Fruit fly (Drosophila melanogaster) whole organism, adult: Measurements from ENCODE around the gene CG8861.

Source experiments
- CG11617 ChIP-seq: fragments of 200-800 bp; sonication (Bioruptor generic); optimal IDR thresholded peaks from 2 replicates; lab custom pipeline; 2017; ENCODE audit warnings: mild to moderate bottlenecking, missing biosample characterization, missing genetic modification reagents, missing genetic modification characterization
- CG12768 ChIP-seq: fragments of 200-800 bp; sonication (Bioruptor generic); optimal IDR thresholded peaks from 2 replicates; lab custom pipeline; 2017; ENCODE audit warnings: missing biosample characterization, missing genetic modification characterization, mild to moderate bottlenecking, moderate library complexity, missing genetic modification reagents
- CG14711 ChIP-seq: fragments of 200-800 bp; sonication (Bioruptor generic); optimal IDR thresholded peaks from 2 replicates; lab custom pipeline; 2018; ENCODE audit warnings: missing biosample characterization, mild to moderate bottlenecking, missing genetic modification characterization, moderate library complexity
- CG1620 ChIP-seq: fragments of 200-800 bp; sonication (Bioruptor generic); optimal IDR thresholded peaks from 2 replicates; lab custom pipeline; 2016; ENCODE audit warnings: missing biosample characterization, missing genetic modification characterization
- CG33017 ChIP-seq: fragments of 200-800 bp; sonication (Bioruptor generic); optimal IDR thresholded peaks from 2 replicates; lab custom pipeline; 2018; ENCODE audit warnings: missing biosample characterization, mild to moderate bottlenecking, missing genetic modification characterization, moderate library complexity
- CG5204 ChIP-seq: fragments of 200-800 bp; sonication (Bioruptor generic); optimal IDR thresholded peaks from 2 replicates; lab custom pipeline; 2016; ENCODE audit warnings: missing biosample characterization, missing genetic modification characterization
- CG7045 ChIP-seq: fragments of 200-800 bp; sonication (Bioruptor generic); optimal IDR thresholded peaks from 2 replicates; lab custom pipeline; 2017; ENCODE audit warnings: missing biosample characterization, mild to moderate bottlenecking, missing genetic modification characterization
- CG7101 ChIP-seq: fragments of 200-800 bp; sonication (Bioruptor generic); optimal IDR thresholded peaks from 2 replicates; lab custom pipeline; 2018; ENCODE audit warnings: missing biosample characterization, mild to moderate bottlenecking, missing genetic modification characterization, moderate library complexity
- Clk ChIP-seq: fragments of 200-800 bp; sonication (Bioruptor generic); optimal IDR thresholded peaks from 2 replicates; lab custom pipeline; 2017; ENCODE audit warnings: missing biosample characterization, missing genetic modification characterization
- Crg-1 ChIP-seq: fragments of 200-800 bp; sonication (Bioruptor generic); optimal IDR thresholded peaks from 2 replicates; lab custom pipeline; 2016; ENCODE audit warnings: missing biosample characterization, missing genetic modification characterization
- Hr96 ChIP-seq: fragments of 200-800 bp; sonication (Bioruptor generic); optimal IDR thresholded peaks from 2 replicates; lab custom pipeline; 2016; ENCODE audit warnings: missing biosample characterization, missing genetic modification characterization
- Mnt ChIP-seq: fragments of 200-800 bp; sonication (Bioruptor generic); optimal IDR thresholded peaks from 2 replicates; lab custom pipeline; 2016; ENCODE audit warnings: missing biosample characterization, mild to moderate bottlenecking, missing genetic modification characterization
- bab1 ChIP-seq: fragments of 200-800 bp; sonication (Bioruptor generic); optimal IDR thresholded peaks from 3 replicates; lab custom pipeline; 2019; ENCODE audit warnings: missing biosample characterization, mild to moderate bottlenecking, missing genetic modification characterization, moderate library complexity
- cic ChIP-seq: fragments of 200-800 bp; sonication (Bioruptor generic); optimal IDR thresholded peaks from 2 replicates; lab custom pipeline; 2017; ENCODE audit warnings: missing biosample characterization, mild to moderate bottlenecking, missing genetic modification characterization, moderate library complexity
- cnc ChIP-seq, 2 experiments: fragments of >200 bp; optimal IDR thresholded peaks; 2 replicates each; lab custom pipeline; 2017
- kay ChIP-seq: fragments of 200-800 bp; sonication (Bioruptor generic); peaks from one replicate; lab custom pipeline; 2016; ENCODE audit warnings: missing biosample characterization, missing genetic modification characterization, borderline replicate concordance
- ovo ChIP-seq: fragments of 200-800 bp; sonication (Bioruptor generic); optimal IDR thresholded peaks from 2 replicates; lab custom pipeline; 2016; ENCODE audit warnings: missing biosample characterization, missing genetic modification characterization
- pad ChIP-seq: fragments of 200-800 bp; sonication (Bioruptor generic); optimal IDR thresholded peaks from 3 replicates; lab custom pipeline; 2017; ENCODE audit warnings: missing biosample characterization, missing genetic modification characterization, mild to moderate bottlenecking, moderate library complexity, missing genetic modification reagents
- tj ChIP-seq: fragments of 200-800 bp; sonication (Bioruptor generic); optimal IDR thresholded peaks from 3 replicates; lab custom pipeline; 2017; ENCODE audit warnings: missing biosample characterization, mild to moderate bottlenecking, missing genetic modification characterization, moderate library complexity
- toe ChIP-seq: fragments of 200-800 bp; sonication (Bioruptor generic); optimal IDR thresholded peaks from 2 replicates; lab custom pipeline; 2016; ENCODE audit warnings: missing biosample characterization, missing genetic modification characterization

Gene CG8861

dm6 chr3R:9342248-9342882 lies 14.1 kb upstream of the CG8861 start:
- TF ChIP-seq toe (GFP tag; lab: Kevin White, UChicago) (no peak), Clk (peak; percentile 4), CG33017 (peak; percentile 77), Crg-1 (GFP tag; lab: Kevin White, UChicago) (peak; percentile 45), tj (GFP tag; lab: Kevin White, UChicago) (no peak), CG14711 (tag; lab: Kevin White, UChicago) (peak; percentile 65), ovo (peak; percentile 20), CG7101 (tag; lab: Kevin White, UChicago) (peak; percentile 75), CG12768 (GFP tag; lab: Kevin White, UChicago) (peak; percentile 68), CG7045 (peak; percentile 53), bab1 (GFP tag; lab: Kevin White, UChicago) (peak; percentile 32), Mnt (GFP tag; lab: Kevin White, UChicago) (peak; percentile 52), cnc (optimal IDR thresholded peaks at IDR 0.05; lab: Kevin White, UChicago) (no peak), CG5204 (GFP tag; lab: Kevin White, UChicago) (no peak), cic (GFP tag; lab: Kevin White, UChicago) (peak; percentile 71), kay (peak; percentile 98), pad (peak; percentile 43), CG1620 (GFP tag; lab: Kevin White, UChicago) (peak; percentile 50), Hr96 (no peak), CG11617 (GFP tag; lab: Kevin White, UChicago) (peak; percentile 70)

DNA sequence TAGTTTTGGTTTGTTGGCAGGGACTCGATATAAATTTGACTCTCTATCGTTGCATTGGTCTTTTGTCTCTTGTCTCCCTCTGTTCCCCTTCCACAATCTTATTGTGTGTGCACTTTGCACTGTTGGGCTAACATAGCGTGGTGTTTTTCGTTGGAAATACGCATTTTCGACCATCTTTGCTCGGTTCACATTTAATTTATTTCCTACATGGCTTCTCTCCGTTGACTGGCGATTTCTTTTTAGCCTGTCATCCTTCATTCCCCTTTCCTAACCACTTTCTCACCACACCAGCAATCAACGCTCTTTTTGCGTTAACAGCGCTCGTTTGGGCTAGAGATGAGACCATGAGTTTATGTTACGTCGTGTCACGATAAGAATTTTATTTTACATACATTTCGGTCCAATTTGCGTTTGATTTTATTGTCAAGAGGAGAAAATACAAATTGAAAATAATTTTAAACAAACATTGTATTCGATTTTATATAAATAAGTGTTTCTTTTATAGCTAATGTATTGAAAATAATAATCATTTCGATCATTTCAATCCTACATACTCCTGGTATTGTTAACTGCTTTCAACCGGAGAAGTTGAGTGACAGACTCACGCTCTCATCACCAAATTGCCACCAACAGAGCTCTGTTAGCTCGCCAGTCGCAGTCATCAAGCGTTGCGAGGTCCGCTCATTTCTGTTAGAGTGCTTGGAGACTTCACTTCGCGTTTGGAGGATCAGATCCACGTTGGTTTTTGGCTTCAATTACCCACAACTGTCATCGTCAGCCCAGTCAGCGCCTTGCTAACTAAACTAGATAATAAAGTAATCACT lies 13.1 kb upstream of the CG8861 start:
- peak; percentile 90 for TF ChIP-seq toe (GFP tag; lab: Kevin White, UChicago)
- peak; percentile 87 for TF ChIP-seq CG14711 (tag; lab: Kevin White, UChicago)
- peak; percentile 87 to 88 for TF ChIP-seq cnc (optimal IDR thresholded peaks at IDR 0.05; lab: Kevin White, UChicago)
- TF ChIP-seq CG7101 (tag; lab: Kevin White, UChicago) = peak; percentile 95
- peak; percentile 91 for TF ChIP-seq Mnt (GFP tag; lab: Kevin White, UChicago)
- TF ChIP-seq CG1620 (GFP tag; lab: Kevin White, UChicago) = peak; percentile 88
- TF ChIP-seq Crg-1 (GFP tag; lab: Kevin White, UChicago) = peak; percentile 85
- TF ChIP-seq kay = peak; percentile 99
- peak; percentile 94 for TF ChIP-seq CG33017
- peak; percentile 90 for TF ChIP-seq pad
- TF ChIP-seq Clk = peak; percentile 89
- peak; percentile 88 for TF ChIP-seq bab1 (GFP tag; lab: Kevin White, UChicago)
- peak; percentile 89 for TF ChIP-seq Hr96
- peak; percentile 74 for TF ChIP-seq tj (GFP tag; lab: Kevin White, UChicago)
- TF ChIP-seq ovo = peak; percentile 63
- TF ChIP-seq CG11617 (GFP tag; lab: Kevin White, UChicago) = peak; percentile 94
- peak; percentile 94 for TF ChIP-seq CG5204 (GFP tag; lab: Kevin White, UChicago)
- TF ChIP-seq CG7045 = peak; percentile 94
- TF ChIP-seq cic (GFP tag; lab: Kevin White, UChicago) = peak; percentile 76
- TF ChIP-seq CG12768 (GFP tag; lab: Kevin White, UChicago) = peak; percentile 92

DNA sequence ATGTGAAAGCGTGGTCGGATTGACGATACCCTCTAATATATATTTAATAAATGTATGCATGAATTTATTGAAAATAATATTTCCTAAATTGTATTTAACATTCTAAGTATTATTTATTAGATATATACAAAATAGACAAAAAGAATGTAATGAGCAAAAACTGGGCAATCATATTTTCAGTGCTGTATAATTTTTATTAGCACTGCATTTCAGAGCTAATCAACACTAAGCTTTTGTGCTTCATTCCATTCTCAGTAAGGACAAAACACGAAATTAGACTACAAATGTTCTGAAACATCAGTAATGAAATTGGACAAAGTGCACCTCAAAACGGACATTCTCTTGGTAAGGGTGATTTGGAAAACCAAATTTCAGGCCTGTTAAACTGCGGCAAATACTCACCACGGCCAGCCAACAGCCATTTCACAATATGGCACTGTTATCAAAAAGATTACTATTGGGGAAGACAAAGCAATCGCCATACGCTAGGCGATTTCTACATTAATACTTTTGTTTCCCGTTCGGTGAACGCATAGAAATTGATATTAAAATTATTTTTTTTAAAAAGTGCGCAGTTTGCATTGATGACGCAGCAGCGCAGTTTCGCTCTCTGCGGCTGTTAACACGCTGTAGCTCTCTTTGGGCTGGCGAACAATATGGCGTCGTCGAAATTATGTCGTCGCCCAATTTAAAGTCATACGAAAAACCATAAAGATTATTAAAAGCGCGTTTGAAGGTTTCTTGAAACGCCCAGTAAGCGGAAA lies 12.3 kb upstream of the CG8861 start:
- TF ChIP-seq CG1620 (GFP tag; lab: Kevin White, UChicago) = peak; percentile 37
- TF ChIP-seq cnc (optimal IDR thresholded peaks at IDR 0.05; lab: Kevin White, UChicago) = no peak
- TF ChIP-seq Hr96 = peak; percentile 52
- peak; percentile 29 for TF ChIP-seq cic (GFP tag; lab: Kevin White, UChicago)
- TF ChIP-seq Mnt (GFP tag; lab: Kevin White, UChicago) = peak; percentile 45
- peak; percentile 76 for TF ChIP-seq CG5204 (GFP tag; lab: Kevin White, UChicago)
- peak; percentile 59 for TF ChIP-seq pad
- TF ChIP-seq CG33017 = peak; percentile 83
- peak; percentile 74 for TF ChIP-seq bab1 (GFP tag; lab: Kevin White, UChicago)
- peak; percentile 80 for TF ChIP-seq CG12768 (GFP tag; lab: Kevin White, UChicago)
- TF ChIP-seq Clk = peak; percentile 13
- TF ChIP-seq Crg-1 (GFP tag; lab: Kevin White, UChicago) = peak; percentile 34
- peak; percentile 14 for TF ChIP-seq ovo
- TF ChIP-seq kay = peak; percentile 89
- no peak for TF ChIP-seq toe (GFP tag; lab: Kevin White, UChicago)
- peak; percentile 92 for TF ChIP-seq CG11617 (GFP tag; lab: Kevin White, UChicago)
- peak; percentile 85 for TF ChIP-seq CG7101 (tag; lab: Kevin White, UChicago)
- TF ChIP-seq CG14711 (tag; lab: Kevin White, UChicago) = peak; percentile 79
- TF ChIP-seq tj (GFP tag; lab: Kevin White, UChicago) = peak; percentile 70
- TF ChIP-seq CG7045 = peak; percentile 86

- TF ChIP-seq bab1 (GFP tag; lab: Kevin White, UChicago) = no peak
- TF ChIP-seq CG11617 (GFP tag; lab: Kevin White, UChicago) = no peak
- TF ChIP-seq CG7101 (tag; lab: Kevin White, UChicago) = no peak
- TF ChIP-seq Clk = no peak
- TF ChIP-seq CG14711 (tag; lab: Kevin White, UChicago) = no peak
- no peak for TF ChIP-seq tj (GFP tag; lab: Kevin White, UChicago)
- no peak for TF ChIP-seq Hr96
- TF ChIP-seq cic (GFP tag; lab: Kevin White, UChicago) = no peak
- TF ChIP-seq ovo = no peak
- TF ChIP-seq CG33017 = no peak
- no peak for TF ChIP-seq pad
Observed at dm6 chr3R:9340076-9340315, 11.7 kb upstream of the CG8861 start, which contains the start of gene drn. TSS of gene drn (plus strand) at chr3R:9340216.
